Fruit fly (Drosophila melanogaster) Kc167 (cell line): Measurements from ENCODE around the gene Cyp313b1.

Experiments
- Sin3A ChIP-seq: fragments of >200 bp; optimal IDR thresholded peaks from 2 replicates; lab custom pipeline; 2018; ENCODE audit warnings: missing external identifiers
- h ChIP-seq: fragments of >200 bp; optimal IDR thresholded peaks from 3 replicates; lab custom pipeline; 2018; ENCODE audit warnings: missing external identifiers

DNA sequence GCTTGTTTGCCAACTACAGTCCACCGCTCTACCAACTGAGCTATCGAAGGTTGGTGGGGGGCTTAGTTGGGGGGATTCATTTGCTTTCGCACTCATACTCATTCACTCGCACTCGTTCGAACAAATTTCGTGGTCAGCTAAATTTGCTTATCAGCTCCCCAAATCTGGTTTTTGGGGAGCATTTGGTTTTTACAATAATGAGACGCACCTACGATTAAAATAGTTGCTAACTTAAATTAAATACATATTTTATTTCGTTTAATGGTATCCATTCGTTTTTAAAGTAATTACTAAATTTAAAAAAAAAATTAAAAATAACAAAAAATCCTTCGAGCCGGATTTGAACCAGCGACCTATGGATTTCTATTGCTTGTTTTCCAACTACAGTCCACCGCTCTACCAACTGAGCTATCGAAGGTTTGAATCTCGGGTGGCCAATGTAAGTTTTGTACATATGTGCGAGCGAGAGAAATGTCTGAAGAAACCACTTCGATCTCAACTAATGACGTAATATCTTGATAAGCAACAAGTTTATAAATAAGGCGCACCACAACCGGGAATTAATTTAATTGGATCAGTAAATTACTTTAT lies 3.0 kb downstream of the Cyp313b1 start:
- TF ChIP-seq h (lab: Kevin White, UChicago) (no peak), Sin3A (lab: Kevin White, UChicago) (no peak)
